Worm (Caenorhabditis elegans): ENCODE data around the gene ddo-2.

- TF ChIP-seq nhr-90 (tag; optimal IDR thresholded peaks at IDR 0.05; ENCODE audit: poor library complexity) (no peak), lin-35 (GFP tag; optimal IDR thresholded peaks at IDR 0.05) (no peak), lin-39 (tag; optimal IDR thresholded peaks at IDR 0.05) (no peak), nhr-28 (tag; optimal IDR thresholded peaks at IDR 0.05) (no peak), sox-4 (tag; optimal IDR thresholded peaks at IDR 0.05) (no peak), fos-1 (tag; optimal IDR thresholded peaks at IDR 0.05) (no peak), nhr-12 (tag; optimal IDR thresholded peaks at IDR 0.05) (no peak), mef-2 (tag; optimal IDR thresholded peaks at IDR 0.05) (no peak)
Measured at ce11 chrV:7431016-7431415, 4.5 kb downstream of the ddo-2 start, which contains the start of gene srw-71.

All from whole organism, L1 larva.